Worm (Caenorhabditis elegans) whole organism, early embryonic: ENCODE measurements around the gene srlf-36.

Experiments
- aly-1 ChIP-seq: sonication (generic microtip); optimal IDR thresholded peaks from 2 replicates; lab custom pipeline; 2016; ENCODE audit warnings: missing genetic modification characterization, missing compliant biosample characterization
- ama-1 ChIP-seq: fragments of 150-350 bp; optimal IDR thresholded peaks from 2 replicates; lab custom pipeline; 2014
- hmg-4 ChIP-seq: fragments of 200-800 bp; sonication (Bioruptor generic); optimal IDR thresholded peaks from 2 replicates; lab custom pipeline; 2018; ENCODE audit warnings: mild to moderate bottlenecking, missing genetic modification characterization, missing compliant biosample characterization
- scrt-1 ChIP-seq: fragments of 200-800 bp; sonication (Bioruptor generic); IDR thresholded peaks from 2 replicates; pipeline ENCODE4 v1.3.6; 2022; ENCODE audit warnings: missing genetic modification characterization, missing compliant biosample characterization

DNA sequence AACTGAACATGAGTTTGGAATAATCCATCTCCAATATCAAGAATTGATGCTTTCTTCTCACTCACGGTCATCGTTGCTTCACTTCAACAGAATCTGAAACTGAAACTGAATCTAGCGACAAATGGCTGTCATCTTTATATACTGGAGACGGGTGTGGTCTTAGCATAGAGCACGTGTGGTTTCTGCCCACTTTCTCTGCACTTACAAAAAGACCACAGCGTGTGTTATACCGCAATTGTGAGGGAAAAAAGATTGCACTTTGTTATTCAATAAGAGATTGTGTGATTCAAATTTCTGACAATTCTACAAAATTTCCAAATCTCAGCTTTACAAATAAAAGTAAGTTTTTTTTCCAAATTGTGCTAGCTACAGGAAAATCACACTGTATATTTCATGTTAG, 36.6 kb upstream of the srlf-36 start, which contains the start of gene F48G7.12:
- TF ChIP-seq hmg-4 (GFP tag; lab: Kevin White, UChicago) = no peak
- no peak for TF ChIP-seq scrt-1 (GFP tag; lab: Robert Waterston, UW)
- TF ChIP-seq aly-1 (tag; lab: Kevin White, UChicago) = no peak
- no peak for TF ChIP-seq ama-1 (lab: Kevin White, UChicago)
